Fruit fly (Drosophila melanogaster): ENCODE results near the gene Tdh.

Gene Tdh

DNA sequence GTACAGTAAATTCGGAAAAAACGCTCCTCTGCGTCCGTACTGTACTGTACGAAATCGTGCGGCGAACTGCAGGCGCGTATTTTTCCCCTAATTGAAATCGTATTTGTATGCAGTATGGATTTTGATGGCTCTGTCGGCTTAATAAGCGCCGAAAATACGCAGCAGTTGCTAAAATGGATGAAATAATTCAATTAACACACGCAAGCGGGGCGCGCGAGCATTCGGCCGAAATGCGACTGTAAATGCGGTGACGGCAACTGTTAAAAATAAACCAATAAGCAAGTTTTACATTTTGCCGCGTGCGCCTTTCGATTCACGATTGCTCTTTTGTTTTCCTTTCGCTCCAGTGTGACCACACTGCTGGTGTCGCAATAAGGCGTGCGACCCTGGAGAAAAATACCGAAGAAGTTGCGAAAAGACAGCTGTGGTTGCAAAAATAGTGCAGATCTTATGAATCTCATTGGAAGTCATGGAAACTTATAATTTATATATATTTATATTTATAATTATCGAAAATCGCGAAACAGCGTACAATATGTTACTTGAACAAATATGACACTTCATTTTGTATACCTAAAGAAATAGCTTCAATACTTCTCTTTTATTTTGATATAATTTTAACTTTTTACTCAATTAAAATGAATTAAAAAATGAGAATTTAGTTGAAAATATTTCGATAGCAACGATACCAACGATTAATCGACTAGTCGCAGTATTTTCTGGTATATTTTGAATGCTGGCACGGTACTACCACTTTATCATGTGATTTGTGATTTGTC is 6.5 kb downstream of the Tdh start, which contains the start of the genes CG32428 and CG5969 (continued):
- TF ChIP-seq CG15601 (tag; optimal IDR thresholded peaks at IDR 0.05) (peak; percentile 28), pzg (GFP tag; optimal IDR thresholded peaks at IDR 0.05) (peak; percentile 62), CG4730 (GFP tag; IDR thresholded peaks at IDR 0.05) (no peak), Elba2 (GFP tag; optimal IDR thresholded peaks at IDR 0.05) (peak; percentile 87), corto (GFP tag; optimal IDR thresholded peaks at IDR 0.05) (no peak), ash1 (GFP tag; optimal IDR thresholded peaks at IDR 0.05) (no peak), bowl (GFP tag; IDR thresholded peaks at IDR 0.05) (no peak), CG3065 (GFP tag; optimal IDR thresholded peaks at IDR 0.05) (no peak), NK7.1 (GFP tag; optimal IDR thresholded peaks at IDR 0.05) (no peak), prd (optimal IDR thresholded peaks at IDR 0.05) (no peak), prd (GFP tag; IDR thresholded peaks at IDR 0.05) (peak; percentile 65), Sox100B (GFP tag; optimal IDR thresholded peaks at IDR 0.05) (peak; percentile 52), Scr (GFP tag; IDR thresholded peaks at IDR 0.05; ENCODE audit: partially characterized antibody) (no peak), Stat92E (GFP tag; optimal IDR thresholded peaks at IDR 0.05) (no peak), CG17802 (tag; optimal IDR thresholded peaks at IDR 0.05) (peak; percentile 3), ham (GFP tag; IDR thresholded peaks at IDR 0.05) (no peak), CG9437 (GFP tag; optimal IDR thresholded peaks at IDR 0.05) (peak; percentile 11), tna (GFP tag; IDR thresholded peaks at IDR 0.05; ENCODE audit: partially characterized antibody) (no peak), CG6854 (GFP tag; optimal IDR thresholded peaks at IDR 0.05) (peak; percentile 7), dati (GFP tag; IDR thresholded peaks at IDR 0.05) (no peak), CG10959 (GFP tag; IDR thresholded peaks at IDR 0.05) (no peak), danr (GFP tag; IDR thresholded peaks at IDR 0.05) (no peak), CG30403 (GFP tag; optimal IDR thresholded peaks at IDR 0.05) (peak; percentile 50), wdn (GFP tag; IDR thresholded peaks at IDR 0.05) (0 out of 2 replicates have a peak, but pooled peaks have one; percentile 43), nau (GFP tag; optimal IDR thresholded peaks at IDR 0.05) (no peak), CG10274 (GFP tag; optimal IDR thresholded peaks at IDR 0.05) (no peak), Ssrp (tag; optimal IDR thresholded peaks at IDR 0.05) (peak; percentile 28), sima (GFP tag; optimal IDR thresholded peaks at IDR 0.05) (no peak), cas (GFP tag; IDR thresholded peaks at IDR 0.05) (no peak), CG17186 (GFP tag; optimal IDR thresholded peaks at IDR 0.05) (no peak), CG8388 (GFP tag; optimal IDR thresholded peaks at IDR 0.05) (peak; percentile 21), CG4282 (GFP tag; optimal IDR thresholded peaks at IDR 0.05) (no peak), ttk (GFP tag; IDR thresholded peaks at IDR 0.05) (no peak), C15 (GFP tag; IDR thresholded peaks at IDR 0.05) (no peak), nmo (GFP tag; optimal IDR thresholded peaks at IDR 0.05) (peak; percentile 74), tx (GFP tag; optimal IDR thresholded peaks at IDR 0.05) (no peak), Usf (GFP tag; optimal IDR thresholded peaks at IDR 0.05) (peak; percentile 55), CG12942 (GFP tag; optimal IDR thresholded peaks at IDR 0.05) (peak; percentile 16), Awh (GFP tag; IDR thresholded peaks at IDR 0.05) (no peak), CG10979 (tag; optimal IDR thresholded peaks at IDR 0.05) (no peak), Hr51 (GFP tag; optimal IDR thresholded peaks at IDR 0.05) (peak; percentile 0 to 79), sd (tag; optimal IDR thresholded peaks at IDR 0.05) (peak; percentile 69), fd102C (GFP tag; optimal IDR thresholded peaks at IDR 0.05) (no peak), Fer2 (tag; optimal IDR thresholded peaks at IDR 0.05) (peak; percentile 52), Chrac-16 (GFP tag; optimal IDR thresholded peaks at IDR 0.05) (peak; percentile 27), CG13296 (GFP tag; optimal IDR thresholded peaks at IDR 0.05) (peak; percentile 44), sug (tag; optimal IDR thresholded peaks at IDR 0.05) (peak; percentile 58), CG8944 (GFP tag; optimal IDR thresholded peaks at IDR 0.05) (no peak), Ravus (GFP tag; IDR thresholded peaks at IDR 0.05) (peak; percentile 13)
